Fruit fly (Drosophila melanogaster): ENCODE measurements around the gene betaNACtes6.
"Not testable (repeated sequence)": the region's sequence is repeated elsewhere in the genome, so short reads cannot be mapped to it uniquely, and the experiment has no call there.

betaNACtes6 gene

DNA sequence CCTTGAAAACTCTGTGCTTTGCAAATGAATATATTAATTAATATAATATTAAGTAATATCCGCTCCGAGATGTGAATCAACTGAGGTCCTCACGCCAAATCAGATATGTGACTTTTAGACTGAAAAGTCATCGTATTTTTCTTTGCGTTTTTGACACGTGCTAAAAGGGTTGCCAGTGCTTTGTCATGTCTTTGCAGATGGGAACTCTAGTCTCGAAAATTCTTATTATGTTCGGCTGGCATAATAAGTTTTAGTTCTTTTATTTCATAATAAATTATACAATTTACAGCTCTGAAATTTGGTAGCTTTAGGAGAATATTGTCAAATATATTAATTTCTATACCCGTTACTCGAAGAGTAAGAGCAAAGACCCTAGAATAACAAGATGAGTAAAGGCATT is at the start of gene betaNACtes6:
betaNACtes6 (minus strand) TSS at position 101 of the 400 bp plus-strand sequence.
- TF ChIP-seq CG17801 (GFP tag; optimal IDR thresholded peaks at IDR 0.05; ENCODE audit: partially characterized antibody), result not testable (repeated sequence)

DNA sequence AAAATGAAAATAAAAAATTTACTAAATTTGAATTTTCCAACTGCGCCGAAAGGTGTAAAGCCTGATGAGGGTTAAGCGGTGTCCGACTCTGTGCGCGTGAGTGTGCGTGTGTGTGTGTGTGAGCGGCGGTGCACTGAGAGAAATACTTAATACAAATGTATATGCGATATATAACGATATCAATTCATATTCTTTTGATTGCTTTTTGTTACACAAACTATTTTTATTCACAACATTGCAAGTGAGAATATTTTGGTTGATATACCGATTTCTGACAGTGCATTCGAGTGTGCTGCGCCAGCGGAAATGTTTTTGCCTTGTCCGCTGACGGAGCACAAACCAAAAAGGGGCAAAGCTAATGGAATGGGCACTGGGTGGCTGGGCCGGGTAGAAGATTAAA is 15.3 kb upstream of the betaNACtes6 start:
- no peak for TF ChIP-seq CG17801 (GFP tag; optimal IDR thresholded peaks at IDR 0.05; ENCODE audit: partially characterized antibody)

DNA sequence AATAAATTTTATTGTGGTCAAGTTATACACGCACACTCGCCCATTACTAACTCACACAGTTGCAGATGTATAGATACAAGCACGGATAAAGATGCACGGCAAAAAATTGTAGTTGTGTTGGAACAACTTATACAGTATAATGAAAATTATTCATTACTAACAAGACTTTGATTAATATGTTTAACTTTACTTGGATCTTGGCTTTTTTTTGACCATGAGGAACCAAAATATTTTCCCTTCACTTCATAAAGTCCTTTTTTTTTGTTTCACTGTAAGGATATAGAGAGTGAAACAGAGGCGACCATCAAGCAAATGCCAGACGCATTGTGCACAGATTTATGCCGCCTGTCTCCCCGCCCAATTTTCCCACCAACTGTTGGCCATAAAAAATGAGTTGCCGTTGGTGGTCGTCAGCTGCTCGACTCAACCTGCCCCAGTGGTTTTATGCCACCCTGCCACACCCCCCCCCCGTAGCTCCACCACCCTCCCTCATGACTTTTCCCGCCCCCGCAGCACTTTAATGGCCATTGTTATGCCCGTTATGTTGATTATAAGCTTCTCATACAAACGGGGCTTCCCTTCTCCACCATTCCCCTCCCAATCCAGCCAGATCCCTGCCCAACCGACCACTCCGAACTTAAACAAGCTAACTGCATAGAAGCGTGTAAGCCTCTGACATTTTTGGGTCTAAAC is 14.7 kb upstream of the betaNACtes6 start:
- no peak for TF ChIP-seq CG17801 (GFP tag; optimal IDR thresholded peaks at IDR 0.05; ENCODE audit: partially characterized antibody)

DNA sequence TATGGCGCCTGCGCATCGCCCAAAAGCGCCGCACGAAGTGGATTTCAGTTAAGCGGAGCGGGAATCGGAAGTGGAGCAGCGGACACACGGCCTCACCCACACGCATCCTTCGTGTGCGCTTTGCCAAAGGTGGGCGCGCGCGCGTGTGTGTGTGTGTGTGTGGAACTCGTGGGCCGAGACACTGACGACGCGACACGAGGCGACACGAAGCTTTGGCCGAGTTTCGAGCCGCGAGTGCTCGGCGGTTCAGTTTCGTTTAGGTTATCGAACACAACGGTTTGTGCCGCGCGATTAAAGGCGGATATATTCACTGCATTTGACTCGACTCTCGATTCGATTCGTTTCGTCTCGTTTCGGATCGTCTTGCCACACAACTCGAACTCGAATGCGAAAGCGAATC is 5.0 kb upstream of the betaNACtes6 start, which contains the start of gene dpr8:
dpr8 (plus strand) TSS at position 264 of the 400 bp plus-strand sequence.
- no peak for TF ChIP-seq CG17801 (GFP tag; optimal IDR thresholded peaks at IDR 0.05; ENCODE audit: partially characterized antibody)

DNA sequence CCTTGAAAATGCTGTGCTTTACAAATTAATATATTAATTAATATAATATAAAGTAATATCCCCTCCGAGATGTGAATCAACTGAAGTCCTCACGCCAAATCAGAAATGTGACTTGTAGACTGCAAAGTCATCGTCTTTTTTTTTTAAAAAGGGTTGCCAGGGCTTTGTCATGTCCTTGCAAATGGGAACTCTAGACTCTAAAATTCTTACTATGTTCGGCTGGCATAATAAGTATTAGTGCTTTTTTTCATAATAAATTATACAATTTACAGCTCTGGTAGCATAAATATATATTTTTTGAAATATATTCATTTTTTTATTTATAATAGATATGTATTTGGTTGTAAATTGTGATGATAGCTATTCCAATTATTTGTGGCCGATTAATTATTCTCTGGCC is 1.5 kb downstream of the betaNACtes6 start, which contains the start of gene betaNACtes2:
betaNACtes2 (minus strand) TSS at position 101 of the 400 bp plus-strand sequence.
- not testable (repeated sequence) for TF ChIP-seq CG17801 (GFP tag; optimal IDR thresholded peaks at IDR 0.05; ENCODE audit: partially characterized antibody)

DNA sequence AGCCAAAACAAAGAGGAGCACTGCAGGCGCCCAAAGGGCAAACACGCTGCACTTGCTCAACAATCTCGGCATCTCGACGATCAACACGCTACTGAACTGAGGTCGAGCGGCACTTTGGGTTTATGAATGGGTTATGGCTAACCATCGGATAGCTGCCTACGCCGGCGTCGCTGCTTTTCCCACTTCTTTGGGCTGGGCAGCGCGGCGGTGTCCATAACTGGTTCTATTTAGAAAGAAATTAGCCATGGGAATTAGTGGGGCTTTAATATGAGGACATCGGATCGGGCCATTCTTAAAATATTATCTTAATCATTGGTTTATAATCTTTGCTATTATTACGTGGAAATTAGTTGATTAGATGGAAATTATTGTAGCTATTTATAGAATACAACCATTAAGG is 27.7 kb downstream of the betaNACtes6 start, which contains the start of gene CG9400:
CG9400 (minus strand) TSS at position 101 of the 400 bp plus-strand sequence.
- TF ChIP-seq CG17801 (GFP tag; optimal IDR thresholded peaks at IDR 0.05; ENCODE audit: partially characterized antibody), result no peak

DNA sequence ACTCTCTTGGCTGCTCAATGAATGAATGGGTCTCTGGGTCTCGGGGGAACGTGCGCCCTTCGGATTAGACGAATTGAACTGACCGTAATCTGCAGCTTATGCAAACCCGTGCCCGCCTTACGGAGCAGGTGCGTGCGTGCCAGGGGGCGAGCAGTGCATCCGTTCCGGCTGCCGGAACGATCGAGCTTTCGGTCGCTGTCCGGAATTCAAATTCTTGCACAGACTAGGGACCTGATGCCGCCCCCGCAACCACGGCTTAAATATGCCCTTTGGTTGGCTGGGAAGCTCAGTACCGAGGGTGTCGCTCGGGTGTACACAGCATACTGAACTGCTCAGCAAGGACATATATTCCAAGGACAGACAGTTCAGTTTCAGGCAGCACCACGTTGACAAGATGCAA is 39.5 kb downstream of the betaNACtes6 start, which contains the start of gene Muc12Ea:
Muc12Ea (plus strand) TSS at position 301 of the 400 bp plus-strand sequence.
- no peak for TF ChIP-seq CG17801 (GFP tag; optimal IDR thresholded peaks at IDR 0.05; ENCODE audit: partially characterized antibody)

Data from ovary, adult (tissue).